Worm (Caenorhabditis elegans) whole organism, late embryonic: ENCODE results near the gene Y39A3CL.4.

Source experiments
- K09A11.1 ChIP-seq: sonication (generic microtip); optimal IDR thresholded peaks from 2 replicates; lab custom pipeline; 2017; ENCODE audit warnings: antibody characterized with exemption, mild to moderate bottlenecking, missing genetic modification characterization, missing compliant biosample characterization; ENCODE audit not compliant: insufficient read depth
- T23F11.4 ChIP-seq: fragments of 200-800 bp; sonication (Bioruptor generic); optimal IDR thresholded peaks from 2 replicates; lab custom pipeline; 2018; ENCODE audit warnings: mild to moderate bottlenecking, missing genetic modification characterization, missing compliant biosample characterization
- ama-1 ChIP-seq: fragments of 150-350 bp; optimal IDR thresholded peaks from 2 replicates; lab custom pipeline; 2014
- ceh-2 ChIP-seq: sonication (generic microtip); optimal IDR thresholded peaks from 2 replicates; lab custom pipeline; 2016; ENCODE audit warnings: missing genotype, missing genetic modification characterization, missing compliant biosample characterization
- ceh-45 ChIP-seq: fragments of 200-800 bp; sonication (Bioruptor generic); IDR thresholded peaks from 2 replicates; pipeline ENCODE4 v1.3.6; 2022; ENCODE audit warnings: missing genetic modification reagents, missing genetic modification characterization, missing compliant biosample characterization
- lim-6 ChIP-seq: sonication (generic microtip); optimal IDR thresholded peaks from 2 replicates; lab custom pipeline; 2016; ENCODE audit warnings: missing genetic modification characterization, missing compliant biosample characterization
- madf-2 ChIP-seq: sonication (generic microtip); optimal IDR thresholded peaks from 2 replicates; lab custom pipeline; 2017; ENCODE audit warnings: missing genetic modification characterization, missing compliant biosample characterization
- nhr-11 ChIP-seq: fragments of 150-350 bp; optimal IDR thresholded peaks from 2 replicates; lab custom pipeline; 2014; ENCODE audit warnings: missing biosample characterization, missing genetic modification characterization
- pax-1 ChIP-seq: fragments of 150-350 bp; optimal IDR thresholded peaks from 2 replicates; lab custom pipeline; 2014; ENCODE audit warnings: missing biosample characterization, missing genetic modification characterization
- pha-4 ChIP-seq: fragments of 150-350 bp; optimal IDR thresholded peaks from 2 replicates; lab custom pipeline; 2018; ENCODE audit warnings: missing biosample characterization, missing genetic modification reagents, missing genetic modification characterization
- pqm-1 ChIP-seq: sonication (generic microtip); optimal IDR thresholded peaks from 2 replicates; lab custom pipeline; 2016; ENCODE audit warnings: missing genetic modification characterization, missing compliant biosample characterization

DNA sequence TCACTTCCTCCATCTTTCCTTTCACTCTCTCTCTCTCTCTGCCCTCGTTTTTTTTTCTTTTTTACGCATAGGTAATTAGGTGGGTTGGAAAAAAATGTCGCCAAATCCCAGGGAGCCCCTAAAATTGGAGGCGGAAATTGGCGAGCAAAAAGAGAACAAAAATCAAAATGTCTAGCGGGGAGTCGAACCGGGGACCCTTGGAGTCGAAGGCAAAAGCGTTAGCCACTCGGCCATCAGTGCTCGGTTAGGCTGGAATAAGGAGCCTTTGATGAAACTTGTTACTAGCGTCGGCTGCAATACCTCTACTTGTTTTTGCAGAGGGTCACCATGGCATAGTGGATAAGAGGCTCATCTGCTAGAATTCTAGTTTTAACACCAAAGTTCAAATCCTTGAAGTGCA, 34.8 kb downstream of the Y39A3CL.4 start:
- TF ChIP-seq ceh-2 (tag; lab: Kevin White, UChicago) (no peak), pha-4 (no peak), nhr-11 (tag; lab: Kevin White, UChicago) (no peak), pqm-1 (tag; lab: Kevin White, UChicago) (no peak), pax-1 (no peak), ama-1 (lab: Kevin White, UChicago) (no peak), lim-6 (tag; lab: Kevin White, UChicago) (no peak), ceh-45 (GFP tag; lab: Robert Waterston, UW) (no peak), T23F11.4 (GFP tag; lab: Kevin White, UChicago) (no peak), madf-2 (no peak), K09A11.1 (no peak)
